Worm (Caenorhabditis elegans) whole organism, young adult: ENCODE measurements around the gene srg-15.

Source experiments
- Y79H2A.3 ChIP-seq: fragments of 200-800 bp; sonication (Bioruptor generic); conservative IDR thresholded peaks from 2 replicates; pipeline ENCODE4 v1.3.6; 2022; ENCODE audit warnings: missing genetic modification reagents, missing genetic modification characterization, missing compliant biosample characterization
- nhr-27 ChIP-seq: fragments of 200-800 bp; sonication (Bioruptor generic); optimal IDR thresholded peaks from 2 replicates; lab custom pipeline; 2018; ENCODE audit warnings: mild to moderate bottlenecking, missing genetic modification characterization, moderate library complexity, missing compliant biosample characterization
- snpc-4 ChIP-seq, 5 experiments: fragments of 150-350 bp in 1 of 5; sonication (generic microtip) in 4 of 5; optimal IDR thresholded peaks; 2 replicates each; lab custom pipeline; 2014 to 2018; ENCODE audit warnings: missing genetic modification characterization in 5 of 5, missing biosample characterization in 3 of 5, antibody characterized with exemption in 2 of 5, mild to moderate bottlenecking in 2 of 5, missing compliant biosample characterization in 2 of 5, missing genotype in 2 of 5, moderate library complexity in 2 of 5, missing genetic modification reagents in 1 of 5

DNA sequence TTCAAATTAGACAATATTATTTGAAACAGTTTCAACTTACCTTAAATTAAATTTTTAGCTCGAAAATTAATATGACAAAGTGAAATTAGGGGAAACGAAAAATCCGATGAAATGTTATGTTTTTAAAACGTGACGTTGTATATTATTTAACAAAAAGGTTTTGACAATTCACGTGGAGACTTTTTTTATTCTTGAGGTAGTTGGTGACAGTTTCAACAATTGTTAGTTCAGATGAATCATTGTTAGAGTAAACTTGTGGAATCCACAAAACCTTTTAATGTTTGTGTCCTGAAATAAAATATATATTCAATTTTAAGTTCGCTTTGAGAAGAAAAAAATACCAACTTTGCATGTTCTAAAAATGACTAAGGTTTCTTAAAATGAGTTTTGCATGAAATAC lies 49.3 kb upstream of the srg-15 start, which contains the start of gene fut-1:
- TF ChIP-seq snpc-4 (GFP tag; optimal IDR thresholded peaks at IDR 0.05; lab: Kevin White, UChicago), result no peak
- TF ChIP-seq snpc-4 (tag; optimal IDR thresholded peaks at IDR 0.05; lab: Kevin White, UChicago), result no peak
- no peak for TF ChIP-seq Y79H2A.3 (GFP tag; lab: Robert Waterston, UW)
- TF ChIP-seq nhr-27 (tag; lab: Kevin White, UChicago), result no peak
